Fruit fly (Drosophila melanogaster): ENCODE data around the gene Axn.

dm6 chr3R:30021009-30021408 is 1.6 kb upstream of the Axn start:
- TF ChIP-seq CG4496 (GFP tag; IDR thresholded peaks at IDR 0.05): peak; percentile 64; the same call in 2 of the 3 replicates
- peak; percentile 9 for TF ChIP-seq CG15710 (tag; optimal IDR thresholded peaks at IDR 0.05)
- TF ChIP-seq CG17806 (tag; optimal IDR thresholded peaks at IDR 0.05): peak; percentile 8
- TF ChIP-seq Snoo (tag; optimal IDR thresholded peaks at IDR 0.05): no peak
- TF ChIP-seq gl (tag; optimal IDR thresholded peaks at IDR 0.05): no peak
- no peak for TF ChIP-seq Pif1A (GFP tag; optimal IDR thresholded peaks at IDR 0.05)

Measured in whole organism, pupa.